Fruit fly (Drosophila melanogaster) whole organism, embryonic: ENCODE measurements around the gene CG17108.

ENCODE experiments used
- Ada2b ChIP-seq: fragments of 200-800 bp; sonication (Bioruptor generic); IDR thresholded peaks from 2 replicates; pipeline ENCODE4 v1.3.6; 2022; ENCODE audit warnings: missing biosample characterization, missing genetic modification characterization
- Atf-2 ChIP-seq: fragments of 200-800 bp; sonication (Bioruptor generic); optimal IDR thresholded peaks from 2 replicates; lab custom pipeline; 2016; ENCODE audit warnings: missing biosample characterization, missing genetic modification characterization
- Bteb2 ChIP-seq: fragments of 200-800 bp; sonication (Bioruptor generic); optimal IDR thresholded peaks from 2 replicates; lab custom pipeline; 2016; ENCODE audit warnings: missing biosample characterization, missing genetic modification characterization
- CG11456 ChIP-seq: fragments of 200-800 bp; sonication (Bioruptor generic); IDR thresholded peaks from 3 replicates; pipeline ENCODE4 v1.3.6; 2022; ENCODE audit warnings: missing biosample characterization, missing genetic modification characterization
- CG12236 ChIP-seq: fragments of 200-800 bp; sonication (Bioruptor generic); optimal IDR thresholded peaks from 2 replicates; lab custom pipeline; 2016; ENCODE audit warnings: missing biosample characterization, missing genetic modification characterization
- CG12391 ChIP-seq: fragments of 200-800 bp; sonication (Bioruptor generic); optimal IDR thresholded peaks from 3 replicates; lab custom pipeline; 2018; ENCODE audit warnings: missing biosample characterization, mild to moderate bottlenecking, missing genetic modification characterization, moderate library complexity
- CG12659 ChIP-seq: fragments of 200-800 bp; sonication (Bioruptor generic); optimal IDR thresholded peaks from 3 replicates; lab custom pipeline; 2017; ENCODE audit warnings: mild to moderate bottlenecking, missing biosample characterization, missing genetic modification reagents, missing genetic modification characterization
- CG13894 ChIP-seq: fragments of 200-800 bp; sonication (Bioruptor generic); optimal IDR thresholded peaks from 3 replicates; lab custom pipeline; 2018; ENCODE audit warnings: missing biosample characterization, mild to moderate bottlenecking, missing genetic modification characterization, moderate library complexity
- CG17612 ChIP-seq: fragments of 200-800 bp; sonication (Bioruptor generic); IDR thresholded peaks from 2 replicates; pipeline ENCODE4 v1.3.6; 2022; ENCODE audit warnings: missing biosample characterization, missing genetic modification characterization
- CG2129 ChIP-seq: fragments of 200-800 bp; sonication (Bioruptor generic); IDR thresholded peaks from 2 replicates; pipeline ENCODE4 v1.3.6; 2022; ENCODE audit warnings: missing biosample characterization, missing genetic modification characterization; ENCODE audit not compliant: partially characterized antibody
- CG2678 ChIP-seq: fragments of 200-800 bp; sonication (Bioruptor generic); optimal IDR thresholded peaks from 3 replicates; lab custom pipeline; 2019; ENCODE audit warnings: missing biosample characterization, mild to moderate bottlenecking, missing genetic modification characterization, moderate library complexity
- CG3847 ChIP-seq: fragments of 200-800 bp; sonication (Bioruptor generic); IDR thresholded peaks from 2 replicates; pipeline ENCODE4 v1.3.6; 2022; ENCODE audit warnings: missing biosample characterization, missing genetic modification characterization
- CG4360 ChIP-seq: fragments of 200-800 bp; sonication (Bioruptor generic); IDR thresholded peaks from 2 replicates; pipeline ENCODE4 v1.3.6; 2022; ENCODE audit warnings: missing biosample characterization, missing genetic modification characterization
- CG5245 ChIP-seq: fragments of 200-800 bp; sonication (Bioruptor generic); optimal IDR thresholded peaks from 3 replicates; lab custom pipeline; 2016; ENCODE audit warnings: missing biosample characterization, missing genetic modification characterization
- CG7556 ChIP-seq: fragments of 200-800 bp; sonication (Bioruptor generic); optimal IDR thresholded peaks from 2 replicates; lab custom pipeline; 2017; ENCODE audit warnings: missing biosample characterization, mild to moderate bottlenecking, missing genetic modification characterization
- CG7839 ChIP-seq: fragments of 200-800 bp; sonication (Bioruptor generic); optimal IDR thresholded peaks from 3 replicates; lab custom pipeline; 2018; ENCODE audit warnings: missing biosample characterization, mild to moderate bottlenecking, missing genetic modification characterization, moderate library complexity
- CG9876 ChIP-seq: fragments of 200-800 bp; sonication (Bioruptor generic); optimal IDR thresholded peaks from 2 replicates; lab custom pipeline; 2016; ENCODE audit warnings: missing biosample characterization, missing genetic modification characterization
- CG9932 ChIP-seq: fragments of 200-800 bp; sonication (Bioruptor generic); IDR thresholded peaks from 2 replicates; pipeline ENCODE4 v1.3.6; 2022; ENCODE audit warnings: missing biosample characterization, missing genetic modification characterization
- D19A ChIP-seq: fragments of 200-800 bp; optimal IDR thresholded peaks from 3 replicates; lab custom pipeline; 2019; ENCODE audit warnings: missing biosample characterization, mild to moderate bottlenecking, missing genetic modification characterization, moderate library complexity
- Dek ChIP-seq: fragments of 200-800 bp; sonication (Bioruptor generic); optimal IDR thresholded peaks from 3 replicates; lab custom pipeline; 2019; ENCODE audit warnings: missing biosample characterization, mild to moderate bottlenecking, missing genetic modification characterization, moderate library complexity
- Dip3 ChIP-seq: fragments of 200-800 bp; sonication (Bioruptor generic); optimal IDR thresholded peaks from 3 replicates; lab custom pipeline; 2016; ENCODE audit warnings: missing biosample characterization, missing genetic modification characterization
- Doc3 ChIP-seq: fragments of 200-800 bp; sonication (Bioruptor generic); IDR thresholded peaks from 3 replicates; pipeline ENCODE4 v1.3.6; 2022; ENCODE audit warnings: missing biosample characterization, missing genetic modification characterization; ENCODE audit not compliant: partially characterized antibody
- Fer1 ChIP-seq: fragments of 200-800 bp; sonication (Bioruptor generic); optimal IDR thresholded peaks from 2 replicates; lab custom pipeline; 2017; ENCODE audit warnings: missing biosample characterization, mild to moderate bottlenecking, missing genetic modification characterization
- Hey ChIP-seq: fragments of 200-800 bp; sonication (Bioruptor generic); optimal IDR thresholded peaks from 3 replicates; lab custom pipeline; 2018; ENCODE audit warnings: missing biosample characterization, mild to moderate bottlenecking, missing genetic modification characterization
- Hmx ChIP-seq: fragments of 200-800 bp; sonication (Bioruptor generic); optimal IDR thresholded peaks from 2 replicates; lab custom pipeline; 2016; ENCODE audit warnings: missing biosample characterization, missing genetic modification characterization
- Lpt ChIP-seq: fragments of >200 bp; optimal IDR thresholded peaks from 2 replicates; lab custom pipeline; 2018; ENCODE audit warnings: missing biosample characterization, missing genetic modification characterization
- Med ChIP-seq: fragments of 200-800 bp; sonication (Bioruptor generic); peaks from one replicate; lab custom pipeline; 2016; ENCODE audit warnings: missing biosample characterization, missing genetic modification characterization, mild to moderate bottlenecking, inconsistent platforms, moderate library complexity
- Nf-YB ChIP-seq: fragments of 200-800 bp; sonication (Bioruptor generic); optimal IDR thresholded peaks from 3 replicates; lab custom pipeline; 2019; ENCODE audit warnings: missing biosample characterization, mild to moderate bottlenecking, missing genetic modification characterization, moderate library complexity
- PHDP ChIP-seq: fragments of 200-800 bp; sonication (Bioruptor generic); optimal IDR thresholded peaks from 3 replicates; lab custom pipeline; 2018; ENCODE audit warnings: missing biosample characterization, mild to moderate bottlenecking, missing genetic modification characterization, moderate library complexity
- Sox100B ChIP-seq: fragments of 200-800 bp; sonication (Bioruptor generic); optimal IDR thresholded peaks from 3 replicates; lab custom pipeline; 2018; ENCODE audit warnings: missing biosample characterization, mild to moderate bottlenecking, missing genetic modification characterization
- Vsx1 ChIP-seq: fragments of 200-800 bp; sonication (Bioruptor generic); optimal IDR thresholded peaks from 2 replicates; lab custom pipeline; 2017; ENCODE audit warnings: missing biosample characterization, mild to moderate bottlenecking, missing genetic modification characterization, missing genetic modification reagents
- cato ChIP-seq: fragments of 200-800 bp; sonication (Bioruptor generic); optimal IDR thresholded peaks from 2 replicates; lab custom pipeline; 2016; ENCODE audit warnings: missing biosample characterization, missing genetic modification characterization, borderline replicate concordance
- chinmo ChIP-seq: fragments of 200-800 bp; sonication (Bioruptor generic); IDR thresholded peaks from 4 replicates; pipeline ENCODE4 v1.3.6; 2022; ENCODE audit warnings: missing biosample characterization, missing genetic modification characterization; ENCODE audit not compliant: partially characterized antibody
- da ChIP-seq: fragments of 200-800 bp; sonication (Bioruptor generic); optimal IDR thresholded peaks from 2 replicates; lab custom pipeline; 2016; ENCODE audit warnings: missing biosample characterization, missing genetic modification characterization
- dati ChIP-seq: fragments of 200-800 bp; sonication (Bioruptor generic); IDR thresholded peaks from 2 replicates; pipeline ENCODE4 v1.3.6; 2022; ENCODE audit warnings: missing biosample characterization, missing genetic modification characterization
- gcm ChIP-seq: fragments of 200-800 bp; sonication (Bioruptor generic); optimal IDR thresholded peaks from 2 replicates; lab custom pipeline; 2019; ENCODE audit warnings: missing biosample characterization, mild to moderate bottlenecking, missing genetic modification characterization, moderate library complexity
- h ChIP-seq: fragments of >200 bp; optimal IDR thresholded peaks from 2 replicates; lab custom pipeline; 2017
- hkb ChIP-seq, 2 experiments: fragments of 200-800 bp in 1 of 2; fragments of >200 bp in 1 of 2; sonication (Bioruptor generic) in 1 of 2; IDR thresholded peaks in 1 of 2; optimal IDR thresholded peaks in 1 of 2; 2 replicates each; pipeline versions ENCODE4 v1.3.6 to Lab custom; 2017 to 2022; ENCODE audit warnings: missing biosample characterization in 1 of 2, missing genetic modification characterization in 1 of 2
- pan ChIP-seq, 4 experiments: fragments of >200 bp in 3 of 4; fragments of 200-800 bp in 1 of 4; sonication (Bioruptor generic) in 1 of 4; optimal IDR thresholded peaks in 3 of 4; IDR thresholded peaks in 1 of 4; 2 replicates each; pipeline versions ENCODE4 v1.3.6 to Lab custom; 2017 to 2022; ENCODE audit warnings: missing biosample characterization in 2 of 4, missing genetic modification characterization in 2 of 4, mixed read lengths in 1 of 4
- phol ChIP-seq: fragments of 200-800 bp; sonication (Bioruptor generic); optimal IDR thresholded peaks from 3 replicates; lab custom pipeline; 2018; ENCODE audit warnings: missing biosample characterization, mild to moderate bottlenecking, missing genetic modification characterization, moderate library complexity
- prd ChIP-seq, 3 experiments: fragments of >200 bp in 2 of 3; fragments of 200-800 bp in 1 of 3; sonication (Bioruptor generic) in 1 of 3; optimal IDR thresholded peaks in 2 of 3; IDR thresholded peaks in 1 of 3; 2 replicates in 2 of 3; 3 replicates in 1 of 3; pipeline versions ENCODE4 v1.3.6 to Lab custom; 2017 to 2022; ENCODE audit warnings: missing biosample characterization in 1 of 3, missing genetic modification characterization in 1 of 3
- row ChIP-seq: fragments of 200-800 bp; sonication (Bioruptor generic); IDR thresholded peaks from 3 replicates; pipeline ENCODE4 v1.3.6; 2022; ENCODE audit warnings: missing biosample characterization, missing genetic modification characterization
- sd ChIP-seq: fragments of 200-800 bp; sonication (Bioruptor generic); optimal IDR thresholded peaks from 3 replicates; lab custom pipeline; 2018; ENCODE audit warnings: missing biosample characterization, mild to moderate bottlenecking, missing genetic modification characterization, moderate library complexity
- sisA ChIP-seq: fragments of 200-800 bp; sonication (Bioruptor generic); IDR thresholded peaks from 2 replicates; pipeline ENCODE4 v1.3.6; 2022; ENCODE audit warnings: missing biosample characterization, missing genetic modification characterization
- sr ChIP-seq: fragments of 200-800 bp; sonication (Bioruptor generic); IDR thresholded peaks from 3 replicates; pipeline ENCODE4 v1.3.6; 2022; ENCODE audit warnings: missing biosample characterization, missing genetic modification characterization
- unpg ChIP-seq: fragments of 200-800 bp; sonication (Bioruptor generic); optimal IDR thresholded peaks from 3 replicates; lab custom pipeline; 2018; ENCODE audit warnings: missing biosample characterization, mild to moderate bottlenecking, missing genetic modification characterization, moderate library complexity

Gene CG17108

DNA sequence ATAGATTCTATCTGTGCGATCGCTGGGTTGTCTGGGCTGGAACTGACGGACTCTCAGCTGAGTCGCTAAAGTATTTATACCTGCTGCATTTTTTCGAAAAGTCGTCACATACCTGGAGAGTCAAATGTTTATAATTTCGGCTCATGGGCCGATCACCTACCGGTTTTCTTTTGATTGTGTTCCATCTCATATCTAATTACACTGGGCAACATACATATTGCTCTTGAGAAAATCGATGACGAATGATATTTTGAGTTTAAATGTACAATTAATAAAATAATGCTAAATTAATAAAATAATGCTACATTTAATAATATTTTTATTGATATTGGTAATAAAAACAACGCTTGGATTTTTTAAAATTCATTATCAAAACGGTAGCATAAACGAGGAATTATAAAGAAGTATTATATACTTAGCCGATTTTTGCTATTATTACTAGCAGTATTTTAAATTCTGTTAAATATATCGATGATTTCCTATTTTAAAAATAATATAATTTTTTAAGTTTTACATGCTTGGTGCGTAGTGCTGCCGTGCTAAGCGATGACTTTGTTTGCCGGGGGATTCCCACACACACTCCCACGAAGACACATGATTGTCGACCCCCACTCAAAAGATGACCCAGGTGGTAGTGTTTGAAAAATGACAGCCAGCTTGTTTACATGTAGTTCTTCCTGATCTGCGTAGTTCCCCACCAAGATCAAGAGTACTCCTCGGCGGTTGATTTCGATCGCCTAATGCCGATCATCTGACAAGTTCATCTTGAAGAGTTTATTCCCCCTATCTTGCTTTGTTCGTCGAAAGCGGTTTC lies 4.5 kb downstream of the CG17108 start, which contains the start of gene CG7294 (continued):
- TF ChIP-seq CG12391 (tag; lab: Kevin White, UChicago) (peak; percentile 37), gcm (no peak), Sox100B (GFP tag; lab: Kevin White, UChicago) (peak; percentile 55), sd (peak; percentile 84), CG13894 (tag; lab: Kevin White, UChicago) (peak; percentile 38), unpg (GFP tag; lab: Kevin White, UChicago) (no peak), CG12659 (GFP tag; lab: Kevin White, UChicago) (peak; percentile 20), Dek (peak; percentile 10), phol (tag; lab: Kevin White, UChicago) (peak; percentile 38), cato (GFP tag; lab: Kevin White, UChicago) (no peak), CG7839 (tag; lab: Kevin White, UChicago) (peak; percentile 28), row (GFP tag; lab: Robert Waterston, UW) (peak; percentile 21; the same call in 1 of the 3 replicates), PHDP (tag; lab: Kevin White, UChicago) (peak; percentile 36)
- TF ChIP-seq, all 482 proteins: peak for 46

DNA sequence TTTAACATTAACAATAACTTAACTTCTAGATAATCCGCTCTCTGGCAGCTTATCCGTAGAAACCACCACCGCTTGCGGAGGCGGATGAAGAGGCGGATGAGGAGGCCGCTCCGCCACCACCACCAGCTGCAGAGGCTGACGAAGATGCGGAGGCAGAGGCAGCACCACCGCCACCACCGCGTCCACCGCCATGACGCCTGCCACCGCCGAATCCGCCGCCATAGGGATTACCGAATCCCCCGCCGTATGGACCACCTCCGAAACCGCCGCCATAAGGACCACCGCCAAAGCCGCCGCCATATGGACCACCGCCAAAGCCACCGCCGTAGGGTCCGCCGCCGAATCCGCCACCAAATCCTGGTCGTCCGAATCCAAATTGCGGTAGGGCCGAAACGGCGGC lies 5.1 kb downstream of the CG17108 start:
- TF ChIP-seq Med (GFP tag; lab: Kevin White, UChicago) (peak; percentile 28), Vsx1 (GFP tag; lab: Kevin White, UChicago) (no peak), CG11456 (GFP tag; lab: Robert Waterston, UW) (peak; percentile 53; the same call in 1 of the 3 replicates), Doc3 (no peak), CG7556 (no peak), CG4360 (GFP tag; lab: Robert Waterston, UW) (no peak), dati (GFP tag; lab: Robert Waterston, UW) (no peak), CG12236 (no peak), Nf-YB (no peak), D19A (tag; lab: Kevin White, UChicago) (no peak), Dip3 (GFP tag; lab: Kevin White, UChicago) (no peak), sisA (0 out of 2 replicates have a peak, but pooled peaks have one; percentile 15), CG5245 (no peak), pan (optimal IDR thresholded peaks at IDR 0.05; lab: Kevin White, UChicago) (no peak), pan (GFP tag; optimal IDR thresholded peaks at IDR 0.05 in 1 of 2, IDR thresholded peaks at IDR 0.05 in 1 of 2) (no peak), Bteb2 (GFP tag; lab: Kevin White, UChicago) (no peak), hkb (optimal IDR thresholded peaks at IDR 0.05; lab: Kevin White, UChicago) (no peak), hkb (GFP tag; IDR thresholded peaks at IDR 0.05; lab: Robert Waterston, UW) (no peak), Hey (tag; lab: Kevin White, UChicago) (no peak), h (lab: Kevin White, UChicago) (no peak), da (GFP tag; lab: Kevin White, UChicago) (no peak), CG2678 (tag; lab: Kevin White, UChicago) (no peak), CG9876 (no peak), CG17612 (0 out of 2 replicates have a peak, but pooled peaks have one; percentile 20), chinmo (0 out of 4 replicates have a peak, but pooled peaks have one; percentile 18), CG2129 (GFP tag; lab: Robert Waterston, UW) (no peak), CG9932 (GFP tag; lab: Robert Waterston, UW) (peak; percentile 28; the same call in 1 of the 2 replicates), Atf-2 (no peak), CG3847 (GFP tag; lab: Robert Waterston, UW) (0 out of 2 replicates have a peak, but pooled peaks have one; percentile 11), Hmx (GFP tag; lab: Kevin White, UChicago) (no peak), Ada2b (GFP tag; lab: Robert Waterston, UW) (no peak), Fer1 (GFP tag; lab: Kevin White, UChicago) (no peak), Lpt (GFP tag; lab: Kevin White, UChicago) (no peak), sr (GFP tag; lab: Robert Waterston, UW) (peak; percentile 73; the same call in 2 of the 3 replicates), prd (optimal IDR thresholded peaks at IDR 0.05; lab: Kevin White, UChicago) (no peak), prd (GFP tag; IDR thresholded peaks at IDR 0.05; lab: Robert Waterston, UW) (0 out of 3 replicates have a peak, but pooled peaks have one; percentile 5)
